Worm (Caenorhabditis elegans): Measurements from ENCODE around the gene trm-2A.

trm-2A gene

DNA sequence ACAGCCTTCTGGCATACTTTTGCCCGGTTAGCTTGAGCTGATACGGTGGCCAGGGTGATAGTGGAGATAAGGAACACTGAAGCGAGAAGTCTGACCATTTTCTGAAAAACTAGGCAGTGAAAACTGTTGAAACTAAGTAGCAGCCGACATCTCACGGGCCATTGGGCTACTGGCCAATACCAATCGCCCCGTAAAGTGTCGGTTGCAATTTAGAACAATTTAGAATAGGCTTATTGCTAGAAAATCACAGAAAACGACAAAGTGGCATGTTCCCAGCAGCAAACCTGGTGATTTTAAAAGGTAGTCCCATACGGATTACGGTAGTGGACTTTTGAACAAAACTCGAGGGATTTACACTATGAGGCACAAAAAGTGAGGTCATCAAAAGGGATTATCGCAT lies 33.7 kb upstream of the trm-2A start, which contains the start of gene T02B11.4:
T02B11.4 (minus strand) TSS at position 101 of the 400 bp plus-strand sequence.
- TF ChIP-seq F44E2.7 (GFP tag; IDR thresholded peaks at IDR 0.05) (no peak), snpc-4 (tag; optimal IDR thresholded peaks at IDR 0.05) (no peak), ZK337.2 (GFP tag; IDR thresholded peaks at IDR 0.05) (no peak)

DNA sequence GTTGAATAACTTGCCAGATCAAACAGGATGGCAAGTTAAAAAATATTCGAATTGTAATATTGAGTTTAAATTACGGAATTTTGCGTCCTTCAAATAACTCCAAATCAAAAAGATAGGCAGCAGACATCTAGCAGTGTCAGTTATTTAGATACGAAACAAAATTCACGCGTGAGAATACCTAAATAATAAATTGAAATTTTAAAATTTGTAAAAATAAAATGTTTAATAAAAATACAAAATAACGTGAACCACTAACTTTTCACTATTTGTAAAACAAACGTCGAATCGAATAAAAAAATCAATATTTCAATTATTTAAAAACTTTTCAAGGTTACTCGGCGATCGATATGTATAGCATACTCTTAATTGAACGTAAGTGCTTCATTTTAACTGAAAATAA lies 28.8 kb upstream of the trm-2A start, which contains the start of gene T02B11.9:
T02B11.9 (plus strand) TSS at position 301 of the 400 bp plus-strand sequence.
- TF ChIP-seq daf-16 (GFP tag; optimal IDR thresholded peaks at IDR 0.05): no peak
- no peak for TF ChIP-seq daf-16 (tag; optimal IDR thresholded peaks at IDR 0.05)
- no peak for TF ChIP-seq F44E2.7 (GFP tag; IDR thresholded peaks at IDR 0.05)
- TF ChIP-seq aly-2 (tag; optimal IDR thresholded peaks at IDR 0.05): no peak
- TF ChIP-seq lin-39 (tag; optimal IDR thresholded peaks at IDR 0.05): no peak
- TF ChIP-seq pqm-1 (tag; optimal IDR thresholded peaks at IDR 0.05): no peak
- TF ChIP-seq lsy-2 (tag; optimal IDR thresholded peaks at IDR 0.05): no peak
- TF ChIP-seq ces-1 (GFP tag; optimal IDR thresholded peaks at IDR 0.05): no peak
- no peak for TF ChIP-seq daf-8 (GFP tag; IDR thresholded peaks at IDR 0.05)
- no peak for TF ChIP-seq sdz-12 (GFP tag; optimal IDR thresholded peaks at IDR 0.05)

- no peak for TF ChIP-seq daf-12 (tag; optimal IDR thresholded peaks at IDR 0.05)
- no peak for TF ChIP-seq ctbp-1 (GFP tag; IDR thresholded peaks at IDR 0.05)
- no peak for TF ChIP-seq ceh-28 (tag; optimal IDR thresholded peaks at IDR 0.05)
- TF ChIP-seq dve-1 (tag; optimal IDR thresholded peaks at IDR 0.05; ENCODE audit: insufficient read depth): no peak
- TF ChIP-seq ama-1 (optimal IDR thresholded peaks at IDR 0.05): no peak
- TF ChIP-seq hlh-30 (tag; optimal IDR thresholded peaks at IDR 0.05; ENCODE audit: insufficient read depth): no peak
- TF ChIP-seq pha-4 (GFP tag; IDR thresholded peaks at IDR 0.05): no peak
- no peak for TF ChIP-seq pha-4 (tag; optimal IDR thresholded peaks at IDR 0.05)
- TF ChIP-seq unc-39 (tag; optimal IDR thresholded peaks at IDR 0.05): no peak
- TF ChIP-seq nhr-77 (tag; optimal IDR thresholded peaks at IDR 0.05): no peak
- TF ChIP-seq nhr-102 (tag; optimal IDR thresholded peaks at IDR 0.05): no peak
- TF ChIP-seq F10B5.3 (tag; optimal IDR thresholded peaks at IDR 0.05): no peak
- TF ChIP-seq vab-7 (GFP tag; IDR thresholded peaks at IDR 0.05): no peak
- no peak for TF ChIP-seq ceh-32 (tag; optimal IDR thresholded peaks at IDR 0.05; ENCODE audit: poor library complexity)
- TF ChIP-seq Y5F2A.4 (GFP tag; optimal IDR thresholded peaks at IDR 0.05): no peak
Measured at ce11 chrV:878567-878966, 26.2 kb upstream of the trm-2A start, which contains the start of gene T02B11.8. TSS of gene T02B11.8 (minus strand) at chrV:878667.

DNA sequence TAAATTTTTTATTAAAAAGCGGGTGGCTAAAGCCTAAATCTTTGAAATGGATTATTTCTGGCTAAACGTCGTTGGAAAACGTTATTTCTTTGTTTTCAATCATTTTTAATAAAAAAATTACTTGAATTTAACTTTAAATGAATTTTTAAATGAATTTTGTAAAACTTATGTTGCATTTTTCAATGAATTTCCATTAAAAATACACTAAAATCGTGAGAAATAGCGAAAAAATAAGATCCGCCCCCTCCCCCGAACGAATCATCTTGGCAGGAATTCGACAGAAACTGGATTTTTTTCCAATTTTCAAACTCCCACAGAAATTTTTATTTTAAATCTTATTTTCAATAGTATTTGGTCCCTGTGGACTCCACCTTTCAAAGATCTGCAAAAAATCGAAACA lies 25.6 kb upstream of the trm-2A start, which contains the start of gene srg-53:
srg-53 (plus strand) TSS at position 301 of the 400 bp plus-strand sequence.
- TF ChIP-seq zfp-2 (tag; optimal IDR thresholded peaks at IDR 0.05) (no peak), F37D6.2 (tag; optimal IDR thresholded peaks at IDR 0.05) (no peak), nhr-10 (tag; optimal IDR thresholded peaks at IDR 0.05) (no peak), ceh-62 (tag; optimal IDR thresholded peaks at IDR 0.05) (no peak)

ce11 chrV:884324-884723 lies 20.4 kb upstream of the trm-2A start, which contains the start of gene srj-38:
TSS of gene srj-38 (minus strand) at chrV:884424.
- TF ChIP-seq cey-2 (tag; optimal IDR thresholded peaks at IDR 0.05; ENCODE audit: borderline replicate concordance, insufficient read depth) (no peak), mdl-1 (tag; optimal IDR thresholded peaks at IDR 0.05) (no peak), spr-1 (tag; optimal IDR thresholded peaks at IDR 0.05) (no peak), ama-1 (optimal IDR thresholded peaks at IDR 0.05) (no peak), vab-7 (GFP tag; IDR thresholded peaks at IDR 0.05) (no peak), attf-4 (tag; optimal IDR thresholded peaks at IDR 0.05) (no peak), unc-39 (tag; optimal IDR thresholded peaks at IDR 0.05) (no peak), aly-2 (tag; optimal IDR thresholded peaks at IDR 0.05) (no peak), ceh-32 (tag; optimal IDR thresholded peaks at IDR 0.05; ENCODE audit: poor library complexity) (no peak), nhr-76 (tag; optimal IDR thresholded peaks at IDR 0.05) (no peak), hlh-11 (tag; optimal IDR thresholded peaks at IDR 0.05) (no peak), Y75B8A.6 (GFP tag; IDR thresholded peaks at IDR 0.05) (no peak)
